Fruit fly (Drosophila melanogaster): ENCODE data around the gene CG9775.

DNA sequence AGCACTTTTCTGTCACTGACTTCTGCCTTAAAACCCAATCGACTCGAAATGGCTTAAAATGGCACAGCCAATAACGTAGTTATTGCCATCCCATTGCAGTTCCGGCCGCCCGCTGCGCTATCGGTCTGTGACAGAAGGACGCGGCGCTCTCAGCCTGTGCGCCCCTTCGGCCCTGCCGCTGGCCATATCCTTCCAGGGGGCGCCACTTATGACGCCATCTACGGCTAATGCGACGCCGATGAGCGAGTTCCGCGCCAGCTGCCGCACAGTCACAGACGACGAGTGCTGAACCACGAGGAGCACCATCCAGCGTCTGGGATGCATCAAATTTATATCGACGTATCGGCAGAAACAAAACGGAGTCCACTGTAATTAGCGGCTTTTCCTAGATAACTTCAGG, 9.0 kb downstream of the CG9775 start:
- TF ChIP-seq ttk (optimal IDR thresholded peaks at IDR 0.05) (no peak), Sin3A (optimal IDR thresholded peaks at IDR 0.05) (no peak)

Data from Kc167 (cell line).